Fruit fly (Drosophila melanogaster) whole organism, embryonic: ENCODE measurements around the gene CG14252.

Experiments
- ATbp ChIP-seq: fragments of 200-800 bp; sonication (Bioruptor generic); optimal IDR thresholded peaks from 2 replicates; lab custom pipeline; 2017; ENCODE audit warnings: missing biosample characterization, mild to moderate bottlenecking, missing genetic modification characterization, missing genetic modification reagents
- Antp ChIP-seq: fragments of 200-800 bp; sonication (Bioruptor generic); optimal IDR thresholded peaks from 3 replicates; lab custom pipeline; 2016; ENCODE audit warnings: missing biosample characterization, missing genetic modification characterization
- Atf3 ChIP-seq: fragments of 200-800 bp; sonication (Bioruptor generic); optimal IDR thresholded peaks from 3 replicates; lab custom pipeline; 2016; ENCODE audit warnings: missing biosample characterization, missing genetic modification characterization
- Awh ChIP-seq: fragments of 200-800 bp; sonication (Bioruptor generic); IDR thresholded peaks from 2 replicates; pipeline ENCODE4, ENCODE4 v1.3.6; 2022; ENCODE audit warnings: missing biosample characterization, missing genetic modification characterization
- Bgb ChIP-seq: fragments of 200-800 bp; sonication (Bioruptor generic); IDR thresholded peaks from 2 replicates; pipeline ENCODE4 v1.3.6; 2022; ENCODE audit warnings: missing biosample characterization, missing genetic modification characterization; ENCODE audit not compliant: partially characterized antibody
- CG11398 ChIP-seq: fragments of 200-800 bp; sonication (Bioruptor generic); optimal IDR thresholded peaks from 2 replicates; lab custom pipeline; 2016; ENCODE audit warnings: missing biosample characterization, missing genetic modification characterization
- CG11695 ChIP-seq: fragments of 200-800 bp; sonication (Bioruptor generic); IDR thresholded peaks from 3 replicates; pipeline ENCODE4 v1.3.6; 2022; ENCODE audit warnings: missing biosample characterization, missing genetic modification characterization
- CG12071 ChIP-seq: fragments of 200-800 bp; sonication (Bioruptor generic); optimal IDR thresholded peaks from 3 replicates; lab custom pipeline; 2018; ENCODE audit warnings: missing biosample characterization, mild to moderate bottlenecking, missing genetic modification characterization
- CG12236 ChIP-seq: fragments of 200-800 bp; sonication (Bioruptor generic); optimal IDR thresholded peaks from 2 replicates; lab custom pipeline; 2016; ENCODE audit warnings: missing biosample characterization, missing genetic modification characterization
- CG14441 ChIP-seq: fragments of 200-800 bp; sonication (Bioruptor generic); IDR thresholded peaks from 2 replicates; pipeline ENCODE4 v1.3.6; 2022; ENCODE audit warnings: missing biosample characterization, missing genetic modification characterization
- CG15479 ChIP-seq: fragments of 200-800 bp; sonication (Bioruptor generic); optimal IDR thresholded peaks from 3 replicates; lab custom pipeline; 2019; ENCODE audit warnings: missing biosample characterization, mild to moderate bottlenecking, missing genetic modification characterization, moderate library complexity
- CG17385 ChIP-seq: fragments of 200-800 bp; sonication (Bioruptor generic); optimal IDR thresholded peaks from 3 replicates; lab custom pipeline; 2018; ENCODE audit warnings: missing biosample characterization, mild to moderate bottlenecking, missing genetic modification characterization
- CG2120 ChIP-seq: fragments of 200-800 bp; sonication (Bioruptor generic); optimal IDR thresholded peaks from 3 replicates; lab custom pipeline; 2016; ENCODE audit warnings: missing biosample characterization, missing genetic modification characterization
- CG2889 ChIP-seq: fragments of 200-800 bp; sonication (Bioruptor generic); IDR thresholded peaks from 3 replicates; pipeline ENCODE4 v1.3.6; 2022; ENCODE audit warnings: missing biosample characterization, missing genetic modification characterization
- CG3065 ChIP-seq: fragments of 200-800 bp; sonication (Bioruptor generic); optimal IDR thresholded peaks from 2 replicates; lab custom pipeline; 2016; ENCODE audit warnings: missing biosample characterization, missing genetic modification characterization
- CG42726 ChIP-seq: fragments of 200-800 bp; sonication (Bioruptor generic); IDR thresholded peaks from 2 replicates; pipeline ENCODE4 v1.3.6; 2022; ENCODE audit warnings: missing biosample characterization, missing genetic modification characterization; ENCODE audit not compliant: partially characterized antibody
- CG4617 ChIP-seq: fragments of 200-800 bp; sonication (Bioruptor generic); optimal IDR thresholded peaks from 3 replicates; lab custom pipeline; 2016; ENCODE audit warnings: missing biosample characterization, missing genetic modification characterization, borderline replicate concordance
- CG6765 ChIP-seq: fragments of 200-800 bp; sonication (Bioruptor generic); optimal IDR thresholded peaks from 3 replicates; lab custom pipeline; 2017; ENCODE audit warnings: missing biosample characterization, mild to moderate bottlenecking, missing genetic modification characterization
- CG7271 ChIP-seq: fragments of 200-800 bp; sonication (Bioruptor generic); optimal IDR thresholded peaks from 2 replicates; lab custom pipeline; 2018; ENCODE audit warnings: missing biosample characterization, mild to moderate bottlenecking, missing genetic modification characterization, moderate library complexity
- CG7556 ChIP-seq: fragments of 200-800 bp; sonication (Bioruptor generic); optimal IDR thresholded peaks from 2 replicates; lab custom pipeline; 2017; ENCODE audit warnings: missing biosample characterization, mild to moderate bottlenecking, missing genetic modification characterization
- CG7928 ChIP-seq: fragments of 200-800 bp; sonication (Bioruptor generic); optimal IDR thresholded peaks from 2 replicates; lab custom pipeline; 2017; ENCODE audit warnings: missing biosample characterization, mild to moderate bottlenecking, missing genetic modification characterization
- CG9727 ChIP-seq: fragments of 200-800 bp; sonication (Bioruptor generic); optimal IDR thresholded peaks from 3 replicates; lab custom pipeline; 2017; ENCODE audit warnings: missing biosample characterization, mild to moderate bottlenecking, missing genetic modification characterization
- CHES-1-like ChIP-seq: fragments of 200-800 bp; sonication (Bioruptor generic); optimal IDR thresholded peaks from 2 replicates; lab custom pipeline; 2016; ENCODE audit warnings: missing biosample characterization, missing genetic modification characterization
- Dbx ChIP-seq: fragments of 200-800 bp; sonication (Bioruptor generic); IDR thresholded peaks from 3 replicates; pipeline ENCODE4 v1.3.6; 2022; ENCODE audit warnings: missing biosample characterization, missing genetic modification characterization
- Doc3 ChIP-seq: fragments of 200-800 bp; sonication (Bioruptor generic); IDR thresholded peaks from 3 replicates; pipeline ENCODE4 v1.3.6; 2022; ENCODE audit warnings: missing biosample characterization, missing genetic modification characterization; ENCODE audit not compliant: partially characterized antibody
- Hmr ChIP-seq: fragments of 200-800 bp; sonication (Bioruptor generic); optimal IDR thresholded peaks from 3 replicates; lab custom pipeline; 2017; ENCODE audit warnings: mild to moderate bottlenecking, missing biosample characterization, missing genetic modification reagents, missing genetic modification characterization
- Lhr ChIP-seq: fragments of 200-800 bp; sonication (Bioruptor generic); optimal IDR thresholded peaks from 3 replicates; lab custom pipeline; 2017; ENCODE audit warnings: mild to moderate bottlenecking, missing biosample characterization, missing genetic modification reagents, missing genetic modification characterization
- Mad ChIP-seq: fragments of 200-800 bp; sonication (Bioruptor generic); optimal IDR thresholded peaks from 2 replicates; lab custom pipeline; 2016; ENCODE audit warnings: missing biosample characterization, missing genetic modification characterization
- NK7.1 ChIP-seq: fragments of 200-800 bp; sonication (Bioruptor generic); optimal IDR thresholded peaks from 3 replicates; lab custom pipeline; 2016; ENCODE audit warnings: missing biosample characterization, missing genetic modification characterization
- Optix ChIP-seq: fragments of 200-800 bp; sonication (Bioruptor generic); IDR thresholded peaks from 3 replicates; pipeline ENCODE4 v1.3.6; 2022; ENCODE audit warnings: missing biosample characterization, missing genetic modification characterization
- Six4 ChIP-seq: fragments of 200-800 bp; sonication (Bioruptor generic); optimal IDR thresholded peaks from 2 replicates; lab custom pipeline; 2016; ENCODE audit warnings: missing biosample characterization, missing genetic modification characterization
- Sox102F ChIP-seq: fragments of 200-800 bp; sonication (Bioruptor generic); optimal IDR thresholded peaks from 2 replicates; lab custom pipeline; 2018; ENCODE audit warnings: missing biosample characterization, mild to moderate bottlenecking, missing genetic modification characterization, moderate library complexity
- bab2 ChIP-seq: fragments of 200-800 bp; sonication (Bioruptor generic); optimal IDR thresholded peaks from 2 replicates; lab custom pipeline; 2016; ENCODE audit warnings: missing biosample characterization, missing genetic modification characterization
- bsh ChIP-seq, 2 experiments: fragments of 200-800 bp; sonication (Bioruptor generic); optimal IDR thresholded peaks; 2 replicates each; lab custom pipeline; 2017 to 2018; ENCODE audit warnings: mild to moderate bottlenecking in 2 of 2, missing biosample characterization in 2 of 2, missing genetic modification characterization in 2 of 2, moderate library complexity in 1 of 2
- chm ChIP-seq: fragments of 200-800 bp; sonication (Bioruptor generic); IDR thresholded peaks from 2 replicates; pipeline ENCODE4 v1.3.6; 2022; ENCODE audit warnings: missing biosample characterization, missing genetic modification characterization
- chn ChIP-seq: fragments of 200-800 bp; sonication (Bioruptor generic); optimal IDR thresholded peaks from 2 replicates; lab custom pipeline; 2016; ENCODE audit warnings: missing biosample characterization, missing genetic modification characterization
- corto ChIP-seq: fragments of 200-800 bp; sonication (Bioruptor generic); optimal IDR thresholded peaks from 2 replicates; lab custom pipeline; 2016; ENCODE audit warnings: missing biosample characterization, mild to moderate bottlenecking, missing genetic modification characterization, moderate library complexity
- esg ChIP-seq: fragments of 200-800 bp; sonication (Bioruptor generic); conservative IDR thresholded peaks from 2 replicates; pipeline ENCODE4 v1.3.6; 2022; ENCODE audit warnings: missing biosample characterization, missing genetic modification characterization
- eyg ChIP-seq: fragments of 200-800 bp; sonication (Bioruptor generic); optimal IDR thresholded peaks from 3 replicates; lab custom pipeline; 2016; ENCODE audit warnings: missing biosample characterization, missing genetic modification characterization
- gcm2 ChIP-seq: fragments of 200-800 bp; sonication (Bioruptor generic); optimal IDR thresholded peaks from 2 replicates; lab custom pipeline; 2016; ENCODE audit warnings: missing biosample characterization, missing genetic modification characterization
- gfzf ChIP-seq: fragments of 200-800 bp; sonication (Bioruptor generic); optimal IDR thresholded peaks from 2 replicates; lab custom pipeline; 2016; ENCODE audit warnings: missing biosample characterization, mild to moderate bottlenecking, missing genetic modification characterization, moderate library complexity
- grau ChIP-seq: fragments of 200-800 bp; optimal IDR thresholded peaks from 3 replicates; lab custom pipeline; 2019; ENCODE audit warnings: missing biosample characterization, mild to moderate bottlenecking, missing genetic modification characterization, moderate library complexity
- nmo ChIP-seq: fragments of 200-800 bp; sonication (Bioruptor generic); optimal IDR thresholded peaks from 2 replicates; lab custom pipeline; 2018; ENCODE audit warnings: missing biosample characterization, mild to moderate bottlenecking, missing genetic modification characterization, moderate library complexity
- pho ChIP-seq: fragments of 200-800 bp; sonication (Bioruptor generic); optimal IDR thresholded peaks from 2 replicates; lab custom pipeline; 2016; ENCODE audit warnings: missing biosample characterization, missing genetic modification characterization
- pros ChIP-seq: fragments of 200-800 bp; sonication (Bioruptor generic); optimal IDR thresholded peaks from 3 replicates; lab custom pipeline; 2019; ENCODE audit warnings: missing biosample characterization, mild to moderate bottlenecking, missing genetic modification characterization, moderate library complexity
- psq ChIP-seq: fragments of 200-800 bp; sonication (Bioruptor generic); optimal IDR thresholded peaks from 2 replicates; lab custom pipeline; 2017; ENCODE audit warnings: missing biosample characterization, missing genetic modification characterization
- sd ChIP-seq: fragments of 200-800 bp; sonication (Bioruptor generic); optimal IDR thresholded peaks from 3 replicates; lab custom pipeline; 2018; ENCODE audit warnings: missing biosample characterization, mild to moderate bottlenecking, missing genetic modification characterization, moderate library complexity
- stwl ChIP-seq: fragments of 200-800 bp; sonication (Bioruptor generic); optimal IDR thresholded peaks from 3 replicates; lab custom pipeline; 2018; ENCODE audit warnings: missing biosample characterization, mild to moderate bottlenecking, missing genetic modification characterization, moderate library complexity
- tup ChIP-seq: fragments of 200-800 bp; sonication (Bioruptor generic); optimal IDR thresholded peaks from 2 replicates; lab custom pipeline; 2016; ENCODE audit warnings: missing biosample characterization, mild to moderate bottlenecking, missing genetic modification characterization, moderate library complexity
- zen2 ChIP-seq: fragments of 200-800 bp; sonication (Bioruptor generic); IDR thresholded peaks from 3 replicates; pipeline ENCODE4 v1.3.6; 2022; ENCODE audit warnings: missing biosample characterization, missing genetic modification characterization; ENCODE audit not compliant: partially characterized antibody

The CG14252 gene

DNA sequence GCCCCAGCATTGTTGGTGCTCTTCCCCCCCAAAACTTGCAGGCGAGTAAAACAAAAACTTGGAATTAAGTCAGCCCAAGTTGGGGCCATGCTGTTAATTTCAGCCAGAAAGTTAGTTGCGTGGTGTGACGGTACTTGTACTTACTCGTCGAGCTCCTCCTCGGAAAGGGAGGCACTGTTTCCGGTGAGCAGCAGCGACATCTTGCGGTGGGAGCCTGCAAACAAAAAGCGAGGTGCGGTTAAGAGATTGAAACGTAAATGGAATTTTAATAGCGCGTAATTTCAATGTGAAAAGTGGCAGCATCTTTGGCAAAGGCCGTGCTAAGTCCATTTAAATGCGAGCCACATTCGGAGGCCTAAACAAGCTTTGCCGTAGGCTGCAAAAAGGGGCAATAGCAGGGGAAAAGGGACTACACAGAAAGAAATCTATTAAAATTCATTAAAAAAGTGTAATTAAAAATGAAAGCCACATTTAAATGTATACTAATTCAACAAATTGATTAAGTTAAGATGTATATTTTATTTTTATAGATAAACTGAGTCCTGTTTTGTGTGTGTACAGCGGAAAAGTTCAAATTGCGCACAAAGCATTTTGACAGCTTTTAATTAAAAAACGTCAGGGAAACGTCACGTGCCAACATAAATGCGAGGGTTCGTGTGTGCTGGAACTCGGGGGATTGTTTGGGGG, 11.2 kb downstream of the CG14252 start (continued):
- TF ChIP-seq Sox102F (GFP tag; lab: Kevin White, UChicago) (no peak), tup (GFP tag; lab: Kevin White, UChicago) (no peak), gfzf (GFP tag; lab: Kevin White, UChicago) (no peak), ATbp (GFP tag; lab: Kevin White, UChicago) (no peak), CG11695 (GFP tag; lab: Robert Waterston, UW) (no peak), esg (GFP tag; lab: Robert Waterston, UW) (no peak), stwl (tag; lab: Kevin White, UChicago) (no peak), CG2889 (GFP tag; lab: Robert Waterston, UW) (no peak), sd (no peak), CG4617 (GFP tag; lab: Kevin White, UChicago) (no peak), Hmr (no peak), Mad (GFP tag; lab: Kevin White, UChicago) (no peak), pros (no peak), bab2 (GFP tag; lab: Kevin White, UChicago) (no peak), CG17385 (peak; percentile 34), CG7271 (no peak), CG9727 (no peak), Awh (no peak), Antp (GFP tag; lab: Kevin White, UChicago) (no peak), CG2120 (GFP tag; lab: Kevin White, UChicago) (peak; percentile 10), nmo (GFP tag; lab: Kevin White, UChicago) (no peak), Lhr (GFP tag; lab: Kevin White, UChicago) (peak; percentile 8), corto (GFP tag; lab: Kevin White, UChicago) (no peak), gcm2 (GFP tag; lab: Kevin White, UChicago) (no peak), CG6765 (GFP tag; lab: Kevin White, UChicago) (peak; percentile 36), grau (no peak), chn (GFP tag; lab: Kevin White, UChicago) (no peak), CG15479 (GFP tag; lab: Kevin White, UChicago) (no peak), CG42726 (GFP tag; lab: Robert Waterston, UW) (no peak), Optix (GFP tag; lab: Robert Waterston, UW) (no peak), CHES-1-like (GFP tag; lab: Kevin White, UChicago) (no peak), NK7.1 (GFP tag; lab: Kevin White, UChicago) (no peak), CG14441 (GFP tag; lab: Robert Waterston, UW) (0 out of 2 replicates have a peak, but pooled peaks have one; percentile 24), CG11398 (GFP tag; lab: Kevin White, UChicago) (no peak), CG12236 (GFP tag; lab: Kevin White, UChicago) (no peak), eyg (no peak), Atf3 (GFP tag; lab: Kevin White, UChicago) (no peak), Dbx (GFP tag; lab: Robert Waterston, UW) (no peak), Six4 (no peak), chm (GFP tag; lab: Robert Waterston, UW) (no peak), CG3065 (GFP tag; lab: Kevin White, UChicago) (no peak), Doc3 (GFP tag; lab: Robert Waterston, UW) (no peak), pho (no peak), psq (no peak), zen2 (GFP tag; lab: Robert Waterston, UW) (no peak), bsh (GFP tag; optimal IDR thresholded peaks at IDR 0.05; lab: Kevin White, UChicago) (no peak), CG7556 (GFP tag; lab: Kevin White, UChicago) (no peak), CG7928 (GFP tag; lab: Kevin White, UChicago) (no peak), CG12071 (GFP tag; lab: Kevin White, UChicago) (no peak), Bgb (GFP tag; lab: Robert Waterston, UW) (peak; percentile 20; the same call in 1 of the 2 replicates)
